Fruit fly (Drosophila melanogaster): ENCODE results near the gene CG5854.

The CG5854 gene

dm6 chr3R:23887096-23887421 is 46.7 kb upstream of the CG5854 start (continued):
- TF ChIP-seq phol (tag; optimal IDR thresholded peaks at IDR 0.05) (peak; percentile 97), Sox102F (GFP tag; optimal IDR thresholded peaks at IDR 0.05) (peak; percentile 96), CG1647 (GFP tag; optimal IDR thresholded peaks at IDR 0.05) (peak; percentile 60), chinmo (GFP tag; IDR thresholded peaks at IDR 0.05; ENCODE audit: partially characterized antibody) (no peak), NC2α (GFP tag; optimal IDR thresholded peaks at IDR 0.05) (peak; percentile 23), CG17361 (GFP tag; IDR thresholded peaks at IDR 0.05) (peak; percentile 93), Bdp1 (GFP tag; optimal IDR thresholded peaks at IDR 0.05) (peak; percentile 55), ara (GFP tag; IDR thresholded peaks at IDR 0.05) (peak; percentile 97), CG4820 (GFP tag; optimal IDR thresholded peaks at IDR 0.05) (peak; percentile 91), Sox100B (GFP tag; optimal IDR thresholded peaks at IDR 0.05) (peak; percentile 92), cad (GFP tag; optimal IDR thresholded peaks at IDR 0.05) (no peak), Dref (GFP tag; IDR thresholded peaks at IDR 0.05) (no peak), br (optimal IDR thresholded peaks at IDR 0.05) (no peak), CG14050 (GFP tag; IDR thresholded peaks at IDR 0.05) (peak; percentile 85), unc-4 (GFP tag; IDR thresholded peaks at IDR 0.05; ENCODE audit: partially characterized antibody) (no peak), cato (GFP tag; optimal IDR thresholded peaks at IDR 0.05; ENCODE audit: borderline replicate concordance) (peak; percentile 73), Mrtf (GFP tag; IDR thresholded peaks at IDR 0.05) (peak; percentile 85; the same call in 2 of the 3 replicates), Myb (GFP tag; optimal IDR thresholded peaks at IDR 0.05) (no peak), wek (GFP tag; optimal IDR thresholded peaks at IDR 0.05) (peak; percentile 13), Hmr (GFP tag; optimal IDR thresholded peaks at IDR 0.05) (peak; percentile 67), Antp (GFP tag; optimal IDR thresholded peaks at IDR 0.05) (peak; percentile 38), Usf (GFP tag; optimal IDR thresholded peaks at IDR 0.05) (peak; percentile 73), CG11504 (tag; optimal IDR thresholded peaks at IDR 0.05) (peak; percentile 93), CG14710 (tag; optimal IDR thresholded peaks at IDR 0.05) (peak; percentile 98), CG3995 (GFP tag; optimal IDR thresholded peaks at IDR 0.05) (no peak), CG17829 (tag; optimal IDR thresholded peaks at IDR 0.05) (peak; percentile 98), CG16815 (GFP tag; optimal IDR thresholded peaks at IDR 0.05) (peak; percentile 94), lbe (GFP tag; optimal IDR thresholded peaks at IDR 0.05) (peak; percentile 86), zen (tag; optimal IDR thresholded peaks at IDR 0.05) (peak; percentile 94), CG12769 (tag; optimal IDR thresholded peaks at IDR 0.05) (peak; percentile 53), CG3065 (GFP tag; optimal IDR thresholded peaks at IDR 0.05) (peak; percentile 69), CG9609 (GFP tag; optimal IDR thresholded peaks at IDR 0.05) (peak; percentile 35), her (GFP tag; optimal IDR thresholded peaks at IDR 0.05) (no peak), org-1 (GFP tag; optimal IDR thresholded peaks at IDR 0.05) (peak; percentile 73), CG9797 (GFP tag; optimal IDR thresholded peaks at IDR 0.05) (peak; percentile 16), CG11696 (GFP tag; IDR thresholded peaks at IDR 0.05) (peak; percentile 80), Six4 (GFP tag; optimal IDR thresholded peaks at IDR 0.05) (peak; percentile 90), CG12391 (tag; optimal IDR thresholded peaks at IDR 0.05) (peak; percentile 97), mld (GFP tag; IDR thresholded peaks at IDR 0.05; ENCODE audit: partially characterized antibody) (no peak), pho (GFP tag; optimal IDR thresholded peaks at IDR 0.05) (no peak), CG3163 (GFP tag; optimal IDR thresholded peaks at IDR 0.05) (no peak), ac (GFP tag; optimal IDR thresholded peaks at IDR 0.05) (peak; percentile 84), nau (GFP tag; optimal IDR thresholded peaks at IDR 0.05) (peak; percentile 78), E2f1 (GFP tag; IDR thresholded peaks at IDR 0.05) (peak; percentile 94), insv (GFP tag; optimal IDR thresholded peaks at IDR 0.05) (peak in 1 of 2 experiments; percentile 7), Doc2 (GFP tag; IDR thresholded peaks at IDR 0.05) (no peak), ems (GFP tag; optimal IDR thresholded peaks at IDR 0.05) (peak; percentile 66), Drgx (GFP tag; IDR thresholded peaks at IDR 0.05) (peak; percentile 99), luna (GFP tag; optimal IDR thresholded peaks at IDR 0.05) (no peak), YL-1 (GFP tag; optimal IDR thresholded peaks at IDR 0.05) (peak; percentile 72), CG33213 (GFP tag; optimal IDR thresholded peaks at IDR 0.05) (no peak), CG2678 (tag; optimal IDR thresholded peaks at IDR 0.05) (peak; percentile 94)
